Fruit fly (Drosophila melanogaster) whole organism, embryonic: ENCODE results near the gene Cerk.

ENCODE experiments used
- Ada2b ChIP-seq: fragments of 200-800 bp; sonication (Bioruptor generic); IDR thresholded peaks from 2 replicates; pipeline ENCODE4 v1.3.6; 2022; ENCODE audit warnings: missing biosample characterization, missing genetic modification characterization
- Adf1 ChIP-seq: fragments of 200-800 bp; sonication (Bioruptor generic); IDR thresholded peaks from 2 replicates; pipeline ENCODE4 v1.3.6; 2022; ENCODE audit warnings: missing biosample characterization, missing genetic modification characterization
- Atf3 ChIP-seq: fragments of 200-800 bp; sonication (Bioruptor generic); optimal IDR thresholded peaks from 3 replicates; lab custom pipeline; 2016; ENCODE audit warnings: missing biosample characterization, missing genetic modification characterization
- CG10209 ChIP-seq: fragments of 200-800 bp; sonication (Bioruptor generic); optimal IDR thresholded peaks from 3 replicates; lab custom pipeline; 2017; ENCODE audit warnings: missing biosample characterization, mild to moderate bottlenecking, missing genetic modification characterization, missing genetic modification reagents
- CG11093 ChIP-seq: fragments of 200-800 bp; sonication (Bioruptor generic); IDR thresholded peaks from 3 replicates; pipeline ENCODE4 v1.3.6; 2022; ENCODE audit warnings: missing biosample characterization, missing genetic modification characterization
- CG11504 ChIP-seq: fragments of 200-800 bp; sonication (Bioruptor generic); optimal IDR thresholded peaks from 3 replicates; lab custom pipeline; 2019; ENCODE audit warnings: missing biosample characterization, mild to moderate bottlenecking, missing genetic modification characterization, moderate library complexity
- CG11560 ChIP-seq: fragments of 200-800 bp; sonication (Bioruptor generic); IDR thresholded peaks from 3 replicates; pipeline ENCODE4 v1.3.6; 2022; ENCODE audit warnings: missing biosample characterization, missing genetic modification characterization
- CG11695 ChIP-seq: fragments of 200-800 bp; sonication (Bioruptor generic); IDR thresholded peaks from 3 replicates; pipeline ENCODE4 v1.3.6; 2022; ENCODE audit warnings: missing biosample characterization, missing genetic modification characterization
- CG12942 ChIP-seq: fragments of 200-800 bp; sonication (Bioruptor generic); optimal IDR thresholded peaks from 3 replicates; lab custom pipeline; 2016; ENCODE audit warnings: missing biosample characterization, missing genetic modification characterization
- CG17802 ChIP-seq: fragments of 200-800 bp; sonication (Bioruptor generic); optimal IDR thresholded peaks from 2 replicates; lab custom pipeline; 2018; ENCODE audit warnings: missing biosample characterization, mild to moderate bottlenecking, missing genetic modification characterization, moderate library complexity
- CG1792 ChIP-seq: fragments of 200-800 bp; sonication (Bioruptor generic); optimal IDR thresholded peaks from 2 replicates; lab custom pipeline; 2016; ENCODE audit warnings: missing biosample characterization, missing genetic modification characterization
- CG2199 ChIP-seq: fragments of 200-800 bp; sonication (Bioruptor generic); IDR thresholded peaks from 3 replicates; pipeline ENCODE4 v1.3.6; 2022; ENCODE audit warnings: missing biosample characterization, missing genetic modification characterization
- CG2875 ChIP-seq: fragments of 200-800 bp; sonication (Bioruptor generic); optimal IDR thresholded peaks from 2 replicates; lab custom pipeline; 2017; ENCODE audit warnings: missing biosample characterization, mild to moderate bottlenecking, missing genetic modification characterization, missing genetic modification reagents
- CG30431 ChIP-seq: fragments of 200-800 bp; sonication (Bioruptor generic); optimal IDR thresholded peaks from 2 replicates; lab custom pipeline; 2017; ENCODE audit warnings: missing biosample characterization, missing genetic modification characterization
- CG31365 ChIP-seq: fragments of 200-800 bp; sonication (Bioruptor generic); optimal IDR thresholded peaks from 2 replicates; lab custom pipeline; 2018; ENCODE audit warnings: missing biosample characterization, mild to moderate bottlenecking, missing genetic modification characterization
- CG4707 ChIP-seq: fragments of 200-800 bp; sonication (Bioruptor generic); optimal IDR thresholded peaks from 2 replicates; lab custom pipeline; 2018; ENCODE audit warnings: missing biosample characterization, mild to moderate bottlenecking, missing genetic modification characterization, moderate library complexity
- CG5953 ChIP-seq: fragments of 200-800 bp; sonication (Bioruptor generic); IDR thresholded peaks from 2 replicates; pipeline ENCODE4 v1.3.6; 2022; ENCODE audit warnings: missing biosample characterization, missing genetic modification characterization
- CG7372 ChIP-seq: fragments of 200-800 bp; sonication (Bioruptor generic); IDR thresholded peaks from 2 replicates; pipeline ENCODE4 v1.3.6; 2022; ENCODE audit warnings: missing biosample characterization, missing genetic modification characterization
- CG7987 ChIP-seq: fragments of 200-800 bp; sonication (Bioruptor generic); optimal IDR thresholded peaks from 2 replicates; lab custom pipeline; 2018; ENCODE audit warnings: missing biosample characterization, mild to moderate bottlenecking, missing genetic modification characterization, moderate library complexity
- Camta ChIP-seq: fragments of 200-800 bp; sonication (Bioruptor generic); optimal IDR thresholded peaks from 2 replicates; lab custom pipeline; 2016; ENCODE audit warnings: missing biosample characterization, missing genetic modification characterization
- Chrac-16 ChIP-seq: fragments of 200-800 bp; sonication (Bioruptor generic); optimal IDR thresholded peaks from 3 replicates; lab custom pipeline; 2016; ENCODE audit warnings: missing biosample characterization, missing genetic modification characterization
- Dek ChIP-seq: fragments of 200-800 bp; sonication (Bioruptor generic); optimal IDR thresholded peaks from 3 replicates; lab custom pipeline; 2019; ENCODE audit warnings: missing biosample characterization, mild to moderate bottlenecking, missing genetic modification characterization, moderate library complexity
- Dref ChIP-seq: fragments of 200-800 bp; sonication (Bioruptor generic); IDR thresholded peaks from 2 replicates; pipeline ENCODE4 v1.3.6; 2022; ENCODE audit warnings: missing biosample characterization, missing genetic modification characterization
- Gug ChIP-seq: fragments of 200-800 bp; sonication (Bioruptor generic); IDR thresholded peaks from 4 replicates; pipeline ENCODE4 v1.3.6; 2022; ENCODE audit warnings: missing biosample characterization, missing genetic modification characterization
- Hand ChIP-seq: fragments of 200-800 bp; sonication (Bioruptor generic); optimal IDR thresholded peaks from 2 replicates; lab custom pipeline; 2017; ENCODE audit warnings: mild to moderate bottlenecking, missing biosample characterization, missing genetic modification reagents, missing genetic modification characterization
- Hmr ChIP-seq: fragments of 200-800 bp; sonication (Bioruptor generic); optimal IDR thresholded peaks from 3 replicates; lab custom pipeline; 2017; ENCODE audit warnings: mild to moderate bottlenecking, missing biosample characterization, missing genetic modification reagents, missing genetic modification characterization
- Neu2 ChIP-seq: fragments of 200-800 bp; sonication (Bioruptor generic); optimal IDR thresholded peaks from 3 replicates; lab custom pipeline; 2016; ENCODE audit warnings: missing biosample characterization, missing genetic modification characterization, borderline replicate concordance
- Nf-YB ChIP-seq: fragments of 200-800 bp; sonication (Bioruptor generic); optimal IDR thresholded peaks from 3 replicates; lab custom pipeline; 2019; ENCODE audit warnings: missing biosample characterization, mild to moderate bottlenecking, missing genetic modification characterization, moderate library complexity
- NfI ChIP-seq: fragments of 200-800 bp; sonication (Bioruptor generic); optimal IDR thresholded peaks from 3 replicates; lab custom pipeline; 2018; ENCODE audit warnings: missing biosample characterization, mild to moderate bottlenecking, missing genetic modification characterization, moderate library complexity
- PHDP ChIP-seq: fragments of 200-800 bp; sonication (Bioruptor generic); optimal IDR thresholded peaks from 3 replicates; lab custom pipeline; 2018; ENCODE audit warnings: missing biosample characterization, mild to moderate bottlenecking, missing genetic modification characterization, moderate library complexity
- Ssrp ChIP-seq: fragments of 200-800 bp; sonication (Bioruptor generic); optimal IDR thresholded peaks from 2 replicates; lab custom pipeline; 2018; ENCODE audit warnings: missing biosample characterization, mild to moderate bottlenecking, missing genetic modification characterization, moderate library complexity
- Taf1 ChIP-seq: fragments of 200-800 bp; sonication (Bioruptor generic); IDR thresholded peaks from 2 replicates; pipeline ENCODE4 v1.3.6; 2022; ENCODE audit warnings: missing biosample characterization, missing genetic modification characterization
- ac ChIP-seq: fragments of 200-800 bp; sonication (Bioruptor generic); optimal IDR thresholded peaks from 3 replicates; lab custom pipeline; 2017; ENCODE audit warnings: missing biosample characterization, mild to moderate bottlenecking, missing genetic modification characterization
- cwo ChIP-seq: fragments of 200-800 bp; sonication (Bioruptor generic); optimal IDR thresholded peaks from 3 replicates; lab custom pipeline; 2017; ENCODE audit warnings: missing biosample characterization, missing genetic modification characterization, mild to moderate bottlenecking, moderate library complexity, missing genetic modification reagents
- da ChIP-seq: fragments of 200-800 bp; sonication (Bioruptor generic); optimal IDR thresholded peaks from 2 replicates; lab custom pipeline; 2016; ENCODE audit warnings: missing biosample characterization, missing genetic modification characterization
- ems ChIP-seq: fragments of 200-800 bp; sonication (Bioruptor generic); optimal IDR thresholded peaks from 3 replicates; lab custom pipeline; 2016; ENCODE audit warnings: missing biosample characterization, missing genetic modification characterization
- eyg ChIP-seq: fragments of 200-800 bp; sonication (Bioruptor generic); optimal IDR thresholded peaks from 3 replicates; lab custom pipeline; 2016; ENCODE audit warnings: missing biosample characterization, missing genetic modification characterization
- gcm ChIP-seq: fragments of 200-800 bp; sonication (Bioruptor generic); optimal IDR thresholded peaks from 2 replicates; lab custom pipeline; 2019; ENCODE audit warnings: missing biosample characterization, mild to moderate bottlenecking, missing genetic modification characterization, moderate library complexity
- inv ChIP-seq: fragments of 200-800 bp; sonication (Bioruptor generic); IDR thresholded peaks from 2 replicates; pipeline ENCODE4 v1.3.6; 2022; ENCODE audit warnings: missing biosample characterization, missing genetic modification characterization; ENCODE audit not compliant: partially characterized antibody
- kni ChIP-seq: fragments of 200-800 bp; sonication (Bioruptor generic); optimal IDR thresholded peaks from 3 replicates; lab custom pipeline; 2017; ENCODE audit warnings: mild to moderate bottlenecking, missing biosample characterization, missing genetic modification reagents, missing genetic modification characterization
- luna ChIP-seq: fragments of 200-800 bp; sonication (Bioruptor generic); optimal IDR thresholded peaks from 2 replicates; lab custom pipeline; 2016; ENCODE audit warnings: missing biosample characterization, missing genetic modification characterization
- mam ChIP-seq: fragments of 200-800 bp; sonication (Bioruptor generic); optimal IDR thresholded peaks from 3 replicates; lab custom pipeline; 2016; ENCODE audit warnings: missing biosample characterization, missing genetic modification characterization
- nom ChIP-seq: fragments of 200-800 bp; sonication (Bioruptor generic); optimal IDR thresholded peaks from 2 replicates; lab custom pipeline; 2017; ENCODE audit warnings: missing biosample characterization, missing genetic modification characterization, mild to moderate bottlenecking, moderate library complexity, missing genetic modification reagents
- odd ChIP-seq: fragments of 200-800 bp; sonication (Bioruptor generic); optimal IDR thresholded peaks from 2 replicates; lab custom pipeline; 2017; ENCODE audit warnings: missing biosample characterization, mild to moderate bottlenecking, missing genetic modification characterization
- onecut ChIP-seq: fragments of 200-800 bp; sonication (Bioruptor generic); IDR thresholded peaks from 2 replicates; pipeline ENCODE4 v1.3.6; 2022; ENCODE audit warnings: missing biosample characterization, missing genetic modification characterization
- row ChIP-seq: fragments of 200-800 bp; sonication (Bioruptor generic); IDR thresholded peaks from 3 replicates; pipeline ENCODE4 v1.3.6; 2022; ENCODE audit warnings: missing biosample characterization, missing genetic modification characterization
- sug ChIP-seq: fragments of 200-800 bp; optimal IDR thresholded peaks from 2 replicates; lab custom pipeline; 2019; ENCODE audit warnings: missing biosample characterization, mild to moderate bottlenecking, missing genetic modification characterization, moderate library complexity
- tin ChIP-seq: fragments of 200-800 bp; sonication (Bioruptor generic); optimal IDR thresholded peaks from 3 replicates; lab custom pipeline; 2016; ENCODE audit warnings: missing biosample characterization, missing genetic modification characterization
- tup ChIP-seq: fragments of 200-800 bp; sonication (Bioruptor generic); optimal IDR thresholded peaks from 2 replicates; lab custom pipeline; 2016; ENCODE audit warnings: missing biosample characterization, mild to moderate bottlenecking, missing genetic modification characterization, moderate library complexity
- vnd ChIP-seq: fragments of 200-800 bp; sonication (Bioruptor generic); IDR thresholded peaks from 3 replicates; pipeline ENCODE4 v1.3.6; 2022; ENCODE audit warnings: missing biosample characterization, missing genetic modification characterization; ENCODE audit not compliant: partially characterized antibody
- zen ChIP-seq: fragments of 200-800 bp; sonication (Bioruptor generic); optimal IDR thresholded peaks from 3 replicates; lab custom pipeline; 2018; ENCODE audit warnings: missing biosample characterization, mild to moderate bottlenecking, missing genetic modification characterization, moderate library complexity

Cerk gene

dm6 chr3R:5374720-5375119 is 6.6 kb upstream of the Cerk start, which contains the start of the genes hd and CG14667 (continued):
- TF ChIP-seq kni, result no peak
- TF ChIP-seq CG31365, result no peak
- no peak for TF ChIP-seq CG4707
- TF ChIP-seq odd (GFP tag; lab: Kevin White, UChicago), result no peak
- TF ChIP-seq Atf3 (GFP tag; lab: Kevin White, UChicago), result no peak
- TF ChIP-seq eyg (GFP tag; lab: Kevin White, UChicago), result no peak
- no peak for TF ChIP-seq Camta (GFP tag; lab: Kevin White, UChicago)
- no peak for TF ChIP-seq Chrac-16
- no peak for TF ChIP-seq PHDP (tag; lab: Kevin White, UChicago)
- TF ChIP-seq CG11695, result 0 out of 3 replicates have a peak, but pooled peaks have one; percentile 8
- no peak for TF ChIP-seq nom (GFP tag; lab: Kevin White, UChicago)
- TF ChIP-seq inv (GFP tag; lab: Robert Waterston, UW), result no peak; the same call in none of the 2 replicates
- TF ChIP-seq ac, result no peak
- no peak for TF ChIP-seq CG7372
- no peak for TF ChIP-seq CG2875
- no peak for TF ChIP-seq CG11093 (GFP tag; lab: Robert Waterston, UW)
- TF ChIP-seq Dref (GFP tag; lab: Robert Waterston, UW), result peak; percentile 80
- TF ChIP-seq CG17802 (tag; lab: Kevin White, UChicago), result no peak
- TF ChIP-seq CG7987 (GFP tag; lab: Kevin White, UChicago), result no peak
- no peak for TF ChIP-seq Neu2 (GFP tag; lab: Kevin White, UChicago)
- no peak for TF ChIP-seq Adf1
- no peak for TF ChIP-seq CG1792 (GFP tag; lab: Kevin White, UChicago)
- no peak for TF ChIP-seq vnd (GFP tag; lab: Robert Waterston, UW)
- no peak for TF ChIP-seq CG2199 (GFP tag; lab: Robert Waterston, UW)
- TF ChIP-seq NfI (GFP tag; lab: Kevin White, UChicago), result no peak
- TF ChIP-seq Ada2b (GFP tag; lab: Robert Waterston, UW), result no peak
- no peak for TF ChIP-seq Gug (GFP tag; lab: Robert Waterston, UW)
- TF ChIP-seq CG30431 (GFP tag; lab: Kevin White, UChicago), result no peak
- no peak for TF ChIP-seq onecut
- TF ChIP-seq Ssrp (tag; lab: Kevin White, UChicago), result no peak
- TF ChIP-seq cwo (GFP tag; lab: Kevin White, UChicago), result no peak
- TF ChIP-seq da (GFP tag; lab: Kevin White, UChicago), result no peak
- TF ChIP-seq CG11504 (tag; lab: Kevin White, UChicago), result no peak
- TF ChIP-seq row (GFP tag; lab: Robert Waterston, UW), result 0 out of 3 replicates have a peak, but pooled peaks have one; percentile 42
- no peak for TF ChIP-seq CG10209
- no peak for TF ChIP-seq Taf1 (GFP tag; lab: Robert Waterston, UW)
- TF ChIP-seq Nf-YB (GFP tag; lab: Kevin White, UChicago), result no peak
- TF ChIP-seq CG5953 (GFP tag; lab: Robert Waterston, UW), result no peak
- no peak for TF ChIP-seq gcm (GFP tag; lab: Kevin White, UChicago)
- no peak for TF ChIP-seq zen
- no peak for TF ChIP-seq Hmr (GFP tag; lab: Kevin White, UChicago)
- no peak for TF ChIP-seq tin
- no peak for TF ChIP-seq mam (GFP tag; lab: Kevin White, UChicago)
- TF ChIP-seq CG12942 (GFP tag; lab: Kevin White, UChicago), result no peak
- TF ChIP-seq sug (tag; lab: Kevin White, UChicago), result no peak
- TF ChIP-seq Hand (GFP tag; lab: Kevin White, UChicago), result no peak
- no peak for TF ChIP-seq Dek (tag; lab: Kevin White, UChicago)
- peak; percentile 55; the same call in 1 of the 3 replicates for TF ChIP-seq CG11560 (tag; lab: Robert Waterston, UW)
- TF ChIP-seq ems (GFP tag; lab: Kevin White, UChicago), result no peak
- no peak for TF ChIP-seq tup (GFP tag; lab: Kevin White, UChicago)
- no peak for TF ChIP-seq luna
